Fruit fly (Drosophila melanogaster) whole organism, adult: Measurements from ENCODE around the gene CHKov2.

Source experiments
- CG12768 ChIP-seq: fragments of 200-800 bp; sonication (Bioruptor generic); optimal IDR thresholded peaks from 2 replicates; lab custom pipeline; 2017; ENCODE audit warnings: missing biosample characterization, missing genetic modification characterization, mild to moderate bottlenecking, moderate library complexity, missing genetic modification reagents
- CG14711 ChIP-seq: fragments of 200-800 bp; sonication (Bioruptor generic); optimal IDR thresholded peaks from 2 replicates; lab custom pipeline; 2018; ENCODE audit warnings: missing biosample characterization, mild to moderate bottlenecking, missing genetic modification characterization, moderate library complexity
- CG33017 ChIP-seq: fragments of 200-800 bp; sonication (Bioruptor generic); optimal IDR thresholded peaks from 2 replicates; lab custom pipeline; 2018; ENCODE audit warnings: missing biosample characterization, mild to moderate bottlenecking, missing genetic modification characterization, moderate library complexity
- CG7045 ChIP-seq: fragments of 200-800 bp; sonication (Bioruptor generic); optimal IDR thresholded peaks from 2 replicates; lab custom pipeline; 2017; ENCODE audit warnings: missing biosample characterization, mild to moderate bottlenecking, missing genetic modification characterization
- Hr96 ChIP-seq: fragments of 200-800 bp; sonication (Bioruptor generic); optimal IDR thresholded peaks from 2 replicates; lab custom pipeline; 2016; ENCODE audit warnings: missing biosample characterization, missing genetic modification characterization
- Mnt ChIP-seq: fragments of 200-800 bp; sonication (Bioruptor generic); optimal IDR thresholded peaks from 2 replicates; lab custom pipeline; 2016; ENCODE audit warnings: missing biosample characterization, mild to moderate bottlenecking, missing genetic modification characterization
- cnc ChIP-seq, 2 experiments: fragments of >200 bp; optimal IDR thresholded peaks; 2 replicates each; lab custom pipeline; 2017
- kay ChIP-seq: fragments of 200-800 bp; sonication (Bioruptor generic); peaks from one replicate; lab custom pipeline; 2016; ENCODE audit warnings: missing biosample characterization, missing genetic modification characterization, borderline replicate concordance
- pad ChIP-seq: fragments of 200-800 bp; sonication (Bioruptor generic); optimal IDR thresholded peaks from 3 replicates; lab custom pipeline; 2017; ENCODE audit warnings: missing biosample characterization, missing genetic modification characterization, mild to moderate bottlenecking, moderate library complexity, missing genetic modification reagents
- tj ChIP-seq: fragments of 200-800 bp; sonication (Bioruptor generic); optimal IDR thresholded peaks from 3 replicates; lab custom pipeline; 2017; ENCODE audit warnings: missing biosample characterization, mild to moderate bottlenecking, missing genetic modification characterization, moderate library complexity
- toe ChIP-seq: fragments of 200-800 bp; sonication (Bioruptor generic); optimal IDR thresholded peaks from 2 replicates; lab custom pipeline; 2016; ENCODE audit warnings: missing biosample characterization, missing genetic modification characterization

DNA sequence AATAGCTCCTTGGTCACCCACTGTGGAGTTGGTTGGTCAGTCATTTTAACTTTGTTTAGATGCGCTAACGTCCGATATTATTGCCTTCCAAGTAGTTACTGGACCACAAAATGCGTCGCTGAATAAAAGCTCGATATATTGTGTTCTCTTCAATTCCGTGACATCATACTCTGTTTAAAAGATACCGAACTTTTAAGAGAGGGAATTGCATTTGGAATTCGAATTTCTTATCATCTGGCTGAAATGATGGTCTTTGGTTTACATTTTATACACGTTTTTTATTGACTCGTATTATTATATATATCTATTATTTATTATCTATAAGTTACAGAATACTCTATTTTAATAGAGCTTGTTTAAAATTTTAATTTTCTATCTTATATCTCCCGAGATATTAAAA lies at the start of gene CHKov2:
- TF ChIP-seq CG14711 (tag; lab: Kevin White, UChicago): no peak
- no peak for TF ChIP-seq CG7045 (GFP tag; lab: Kevin White, UChicago)
- TF ChIP-seq CG12768 (GFP tag; lab: Kevin White, UChicago): no peak
- no peak for TF ChIP-seq tj (GFP tag; lab: Kevin White, UChicago)
- TF ChIP-seq Mnt (GFP tag; lab: Kevin White, UChicago): no peak
- TF ChIP-seq pad (GFP tag; lab: Kevin White, UChicago): no peak
- TF ChIP-seq CG33017 (tag; lab: Kevin White, UChicago): no peak
- no peak for TF ChIP-seq kay (GFP tag; lab: Kevin White, UChicago)
- TF ChIP-seq cnc (optimal IDR thresholded peaks at IDR 0.05; lab: Kevin White, UChicago): no peak
- no peak for TF ChIP-seq Hr96 (GFP tag; lab: Kevin White, UChicago)
- TF ChIP-seq toe (GFP tag; lab: Kevin White, UChicago): no peak
